Fruit fly (Drosophila melanogaster) whole organism, pupa: ENCODE data around the gene CG15743.

Experiments used
- CG12605 ChIP-seq: fragments of 200-800 bp; sonication (Bioruptor generic); IDR thresholded peaks from 2 replicates; pipeline ENCODE4 v1.3.6; 2022; ENCODE audit warnings: missing biosample characterization, missing genetic modification characterization
- CG14655 ChIP-seq: fragments of 200-800 bp; sonication (Bioruptor generic); optimal IDR thresholded peaks from 3 replicates; lab custom pipeline; 2017; ENCODE audit warnings: mild to moderate bottlenecking, missing biosample characterization, missing genetic modification reagents, missing genetic modification characterization
- CG15710 ChIP-seq: fragments of 200-800 bp; sonication (Bioruptor generic); optimal IDR thresholded peaks from 2 replicates; lab custom pipeline; 2018; ENCODE audit warnings: missing biosample characterization, mild to moderate bottlenecking, missing genetic modification characterization, moderate library complexity
- CG9948 ChIP-seq: fragments of 200-800 bp; sonication (Bioruptor generic); optimal IDR thresholded peaks from 2 replicates; lab custom pipeline; 2018; ENCODE audit warnings: missing biosample characterization, mild to moderate bottlenecking, missing genetic modification characterization, moderate library complexity
- EcR ChIP-seq: fragments of 200-800 bp; sonication (Bioruptor generic); optimal IDR thresholded peaks from 3 replicates; lab custom pipeline; 2019; ENCODE audit warnings: missing biosample characterization, missing genetic modification characterization, mild to moderate bottlenecking, moderate library complexity, missing genetic modification reagents
- fd96Ca ChIP-seq: fragments of 200-800 bp; sonication (Bioruptor generic); IDR thresholded peaks from 3 replicates; pipeline ENCODE4 v1.3.6; 2022; ENCODE audit warnings: missing biosample characterization, missing genetic modification characterization

- TF ChIP-seq CG15710 (tag; lab: Kevin White, UChicago) (no peak), CG9948 (tag; lab: Kevin White, UChicago) (peak; percentile 4), CG12605 (GFP tag; lab: Robert Waterston, UW) (no peak), fd96Ca (no peak), EcR (GFP tag; lab: Kevin White, UChicago) (no peak), CG14655 (GFP tag; lab: Kevin White, UChicago) (peak; percentile 20)
Observed at dm6 chrX:13323114-13323513, 37.6 kb downstream of the CG15743 start.
